Worm (Caenorhabditis elegans): Measurements from ENCODE around the gene ZC250.4.

- TF ChIP-seq ceh-13 (GFP tag; optimal IDR thresholded peaks at IDR 0.05) = no peak
- no peak for TF ChIP-seq hmg-4 (GFP tag; optimal IDR thresholded peaks at IDR 0.05)
- TF ChIP-seq hmbx-1 (tag; optimal IDR thresholded peaks at IDR 0.05) = no peak
- no peak for TF ChIP-seq flt-1 (GFP tag; IDR thresholded peaks at IDR 0.05)
- no peak for TF ChIP-seq ama-1 (optimal IDR thresholded peaks at IDR 0.05)
- no peak for TF ChIP-seq ets-7 (tag; optimal IDR thresholded peaks at IDR 0.05)
- TF ChIP-seq hnd-1 (tag; optimal IDR thresholded peaks at IDR 0.05) = no peak
- no peak for TF ChIP-seq tra-4 (tag; optimal IDR thresholded peaks at IDR 0.05)
- TF ChIP-seq pes-1 (GFP tag; IDR thresholded peaks at IDR 0.05) = no peak
- no peak for TF ChIP-seq scrt-1 (GFP tag; IDR thresholded peaks at IDR 0.05)
- TF ChIP-seq tbx-37 (GFP tag; conservative IDR thresholded peaks at IDR 0.05) = no peak
- no peak for TF ChIP-seq B0310.2 (tag; optimal IDR thresholded peaks at IDR 0.05)
- no peak for TF ChIP-seq tbx-11 (GFP tag; IDR thresholded peaks at IDR 0.05)
Measured at ce11 chrV:5850671-5851070, 37.7 kb upstream of the ZC250.4 start.
